Fruit fly (Drosophila melanogaster) whole organism, embryonic: ENCODE data around the gene Use1.

Source experiments
- Ada2b ChIP-seq: fragments of 200-800 bp; sonication (Bioruptor generic); IDR thresholded peaks from 2 replicates; pipeline ENCODE4 v1.3.6; 2022; ENCODE audit warnings: missing biosample characterization, missing genetic modification characterization
- Adf1 ChIP-seq: fragments of 200-800 bp; sonication (Bioruptor generic); IDR thresholded peaks from 2 replicates; pipeline ENCODE4 v1.3.6; 2022; ENCODE audit warnings: missing biosample characterization, missing genetic modification characterization
- Antp ChIP-seq: fragments of 200-800 bp; sonication (Bioruptor generic); optimal IDR thresholded peaks from 3 replicates; lab custom pipeline; 2016; ENCODE audit warnings: missing biosample characterization, missing genetic modification characterization
- CG10147 ChIP-seq: fragments of 200-800 bp; sonication (Bioruptor generic); optimal IDR thresholded peaks from 2 replicates; lab custom pipeline; 2019; ENCODE audit warnings: missing biosample characterization, mild to moderate bottlenecking, missing genetic modification characterization, moderate library complexity
- CG10209 ChIP-seq: fragments of 200-800 bp; sonication (Bioruptor generic); optimal IDR thresholded peaks from 3 replicates; lab custom pipeline; 2017; ENCODE audit warnings: missing biosample characterization, mild to moderate bottlenecking, missing genetic modification characterization, missing genetic modification reagents
- CG10274 ChIP-seq: fragments of 200-800 bp; sonication (Bioruptor generic); optimal IDR thresholded peaks from 3 replicates; lab custom pipeline; 2017; ENCODE audit warnings: missing biosample characterization, mild to moderate bottlenecking, missing genetic modification characterization
- CG11398 ChIP-seq: fragments of 200-800 bp; sonication (Bioruptor generic); optimal IDR thresholded peaks from 2 replicates; lab custom pipeline; 2016; ENCODE audit warnings: missing biosample characterization, missing genetic modification characterization
- CG12299 ChIP-seq: fragments of 200-800 bp; sonication (Bioruptor generic); optimal IDR thresholded peaks from 2 replicates; lab custom pipeline; 2018; ENCODE audit warnings: missing biosample characterization, mild to moderate bottlenecking, missing genetic modification characterization
- CG13775 ChIP-seq: fragments of 200-800 bp; sonication (Bioruptor generic); optimal IDR thresholded peaks from 3 replicates; lab custom pipeline; 2017; ENCODE audit warnings: missing biosample characterization, mild to moderate bottlenecking, missing genetic modification characterization
- CG15479 ChIP-seq: fragments of 200-800 bp; sonication (Bioruptor generic); optimal IDR thresholded peaks from 3 replicates; lab custom pipeline; 2019; ENCODE audit warnings: missing biosample characterization, mild to moderate bottlenecking, missing genetic modification characterization, moderate library complexity
- CG16863 ChIP-seq: fragments of 200-800 bp; sonication (Bioruptor generic); optimal IDR thresholded peaks from 3 replicates; lab custom pipeline; 2016; ENCODE audit warnings: missing biosample characterization, missing genetic modification characterization
- CG17912 ChIP-seq: fragments of 200-800 bp; sonication (Bioruptor generic); optimal IDR thresholded peaks from 2 replicates; lab custom pipeline; 2018; ENCODE audit warnings: missing biosample characterization, mild to moderate bottlenecking, missing genetic modification characterization
- CG31441 ChIP-seq: fragments of 200-800 bp; sonication (Bioruptor generic); IDR thresholded peaks from 2 replicates; pipeline ENCODE4 v1.3.6; 2022; ENCODE audit warnings: missing biosample characterization, missing genetic modification characterization
- CG34422 ChIP-seq: fragments of 200-800 bp; sonication (Bioruptor generic); IDR thresholded peaks from 3 replicates; pipeline ENCODE4 v1.3.6; 2022; ENCODE audit warnings: missing biosample characterization, missing genetic modification characterization
- CG3995 ChIP-seq: fragments of 200-800 bp; sonication (Bioruptor generic); optimal IDR thresholded peaks from 3 replicates; lab custom pipeline; 2016; ENCODE audit warnings: missing biosample characterization, missing genetic modification characterization
- CG5180 ChIP-seq: fragments of 200-800 bp; sonication (Bioruptor generic); optimal IDR thresholded peaks from 3 replicates; lab custom pipeline; 2017; ENCODE audit warnings: missing biosample characterization, missing genetic modification characterization, mild to moderate bottlenecking, moderate library complexity, missing genetic modification reagents
- CG7786 ChIP-seq: fragments of 200-800 bp; sonication (Bioruptor generic); optimal IDR thresholded peaks from 2 replicates; lab custom pipeline; 2016; ENCODE audit warnings: missing biosample characterization, missing genetic modification characterization
- CG9437 ChIP-seq: fragments of 200-800 bp; sonication (Bioruptor generic); optimal IDR thresholded peaks from 2 replicates; lab custom pipeline; 2018; ENCODE audit warnings: missing biosample characterization, mild to moderate bottlenecking, missing genetic modification characterization
- Deaf1 ChIP-seq: fragments of 200-800 bp; optimal IDR thresholded peaks from 3 replicates; lab custom pipeline; 2019; ENCODE audit warnings: missing biosample characterization, mild to moderate bottlenecking, missing genetic modification characterization, moderate library complexity
- Dfd ChIP-seq, 2 experiments: fragments of >200 bp; optimal IDR thresholded peaks; 2 replicates each; lab custom pipeline; 2017; ENCODE audit warnings: missing biosample characterization in 2 of 2, missing genetic modification characterization in 2 of 2
- Gug ChIP-seq: fragments of 200-800 bp; sonication (Bioruptor generic); IDR thresholded peaks from 4 replicates; pipeline ENCODE4 v1.3.6; 2022; ENCODE audit warnings: missing biosample characterization, missing genetic modification characterization
- Hr3 ChIP-seq: fragments of 200-800 bp; sonication (Bioruptor generic); optimal IDR thresholded peaks from 3 replicates; lab custom pipeline; 2016; ENCODE audit warnings: missing biosample characterization, missing genetic modification characterization
- Kr ChIP-seq: fragments of 200-800 bp; sonication (Bioruptor generic); optimal IDR thresholded peaks from 2 replicates; lab custom pipeline; 2017; ENCODE audit warnings: missing biosample characterization, mild to moderate bottlenecking, missing genetic modification characterization
- Lim3 ChIP-seq: fragments of 200-800 bp; sonication (Bioruptor generic); IDR thresholded peaks from 2 replicates; pipeline ENCODE4 v1.3.6; 2022; ENCODE audit warnings: missing biosample characterization, missing genetic modification characterization
- Mrtf ChIP-seq: fragments of 200-800 bp; sonication (Bioruptor generic); IDR thresholded peaks from 3 replicates; pipeline ENCODE4 v1.3.6; 2022; ENCODE audit warnings: missing biosample characterization, missing genetic modification characterization
- Nf-YA ChIP-seq: fragments of 200-800 bp; sonication (Bioruptor generic); IDR thresholded peaks from 2 replicates; pipeline ENCODE4 v1.3.6; 2022; ENCODE audit warnings: missing biosample characterization, missing genetic modification characterization
- Nf-YC ChIP-seq: fragments of 200-800 bp; optimal IDR thresholded peaks from 3 replicates; lab custom pipeline; 2019; ENCODE audit warnings: missing biosample characterization, mild to moderate bottlenecking, missing genetic modification characterization, moderate library complexity
- Optix ChIP-seq: fragments of 200-800 bp; sonication (Bioruptor generic); IDR thresholded peaks from 3 replicates; pipeline ENCODE4 v1.3.6; 2022; ENCODE audit warnings: missing biosample characterization, missing genetic modification characterization
- Sry-δ ChIP-seq: fragments of 200-800 bp; sonication (Bioruptor generic); optimal IDR thresholded peaks from 2 replicates; lab custom pipeline; 2016; ENCODE audit warnings: missing biosample characterization, missing genetic modification characterization
- ara ChIP-seq: fragments of 200-800 bp; sonication (Bioruptor generic); IDR thresholded peaks from 2 replicates; pipeline ENCODE4 v1.3.6; 2022; ENCODE audit warnings: missing biosample characterization, missing genetic modification characterization
- caup ChIP-seq: fragments of 200-800 bp; sonication (Bioruptor generic); optimal IDR thresholded peaks from 3 replicates; lab custom pipeline; 2017; ENCODE audit warnings: missing biosample characterization, mild to moderate bottlenecking, missing genetic modification characterization, moderate library complexity; ENCODE audit not compliant: severe bottlenecking
- cg ChIP-seq: fragments of 200-800 bp; sonication (Bioruptor generic); optimal IDR thresholded peaks from 3 replicates; lab custom pipeline; 2019; ENCODE audit warnings: missing biosample characterization, mild to moderate bottlenecking, missing genetic modification characterization, moderate library complexity
- chm ChIP-seq: fragments of 200-800 bp; sonication (Bioruptor generic); IDR thresholded peaks from 2 replicates; pipeline ENCODE4 v1.3.6; 2022; ENCODE audit warnings: missing biosample characterization, missing genetic modification characterization
- dm ChIP-seq: fragments of 200-800 bp; sonication (Bioruptor generic); optimal IDR thresholded peaks from 3 replicates; lab custom pipeline; 2016; ENCODE audit warnings: missing biosample characterization, missing genetic modification characterization
- dmrt99B ChIP-seq: fragments of 200-800 bp; sonication (Bioruptor generic); optimal IDR thresholded peaks from 2 replicates; lab custom pipeline; 2018; ENCODE audit warnings: missing biosample characterization, mild to moderate bottlenecking, missing genetic modification characterization, moderate library complexity
- dysf ChIP-seq: fragments of 200-800 bp; sonication (Bioruptor generic); IDR thresholded peaks from 3 replicates; pipeline ENCODE4 v1.3.6; 2022; ENCODE audit warnings: missing biosample characterization, missing genetic modification characterization
- fu2 ChIP-seq: fragments of 200-800 bp; sonication (Bioruptor generic); optimal IDR thresholded peaks from 2 replicates; lab custom pipeline; 2016; ENCODE audit warnings: missing biosample characterization, missing genetic modification characterization
- gcm2 ChIP-seq: fragments of 200-800 bp; sonication (Bioruptor generic); optimal IDR thresholded peaks from 2 replicates; lab custom pipeline; 2016; ENCODE audit warnings: missing biosample characterization, missing genetic modification characterization
- gro ChIP-seq: fragments of 200-800 bp; sonication (Bioruptor generic); optimal IDR thresholded peaks from 2 replicates; lab custom pipeline; 2016; ENCODE audit warnings: missing biosample characterization, missing genetic modification characterization
- hbn ChIP-seq: fragments of 200-800 bp; sonication (Bioruptor generic); IDR thresholded peaks from 2 replicates; pipeline ENCODE4 v1.3.6; 2022; ENCODE audit warnings: missing biosample characterization, missing genetic modification characterization; ENCODE audit not compliant: partially characterized antibody
- kni ChIP-seq: fragments of 200-800 bp; sonication (Bioruptor generic); optimal IDR thresholded peaks from 3 replicates; lab custom pipeline; 2017; ENCODE audit warnings: mild to moderate bottlenecking, missing biosample characterization, missing genetic modification reagents, missing genetic modification characterization
- lilli ChIP-seq: fragments of 200-800 bp; sonication (Bioruptor generic); optimal IDR thresholded peaks from 3 replicates; lab custom pipeline; 2016; ENCODE audit warnings: missing biosample characterization, missing genetic modification characterization
- pfk ChIP-seq: fragments of 200-800 bp; sonication (Bioruptor generic); optimal IDR thresholded peaks from 2 replicates; lab custom pipeline; 2018; ENCODE audit warnings: missing biosample characterization, mild to moderate bottlenecking, missing genetic modification characterization, moderate library complexity
- pnt ChIP-seq: fragments of 200-800 bp; sonication (Bioruptor generic); optimal IDR thresholded peaks from 3 replicates; lab custom pipeline; 2016; ENCODE audit warnings: missing biosample characterization, missing genetic modification characterization
- pum ChIP-seq: fragments of 200-800 bp; sonication (Bioruptor generic); optimal IDR thresholded peaks from 2 replicates; lab custom pipeline; 2016; ENCODE audit warnings: missing biosample characterization, missing genetic modification characterization
- schlank ChIP-seq: fragments of 200-800 bp; sonication (Bioruptor generic); optimal IDR thresholded peaks from 2 replicates; lab custom pipeline; 2018; ENCODE audit warnings: missing biosample characterization, mild to moderate bottlenecking, missing genetic modification characterization
- seq ChIP-seq: fragments of 200-800 bp; sonication (Bioruptor generic); IDR thresholded peaks from 2 replicates; pipeline ENCODE4 v1.3.6; 2022; ENCODE audit warnings: missing biosample characterization, missing genetic modification characterization
- shn ChIP-seq: fragments of 200-800 bp; sonication (Bioruptor generic); optimal IDR thresholded peaks from 3 replicates; lab custom pipeline; 2016; ENCODE audit warnings: missing biosample characterization, missing genetic modification characterization
- tx ChIP-seq: fragments of 200-800 bp; sonication (Bioruptor generic); optimal IDR thresholded peaks from 2 replicates; lab custom pipeline; 2016; ENCODE audit warnings: missing biosample characterization, missing genetic modification characterization
- zfh2 ChIP-seq: fragments of 200-800 bp; sonication (Bioruptor generic); optimal IDR thresholded peaks from 2 replicates; lab custom pipeline; 2016; ENCODE audit warnings: missing biosample characterization, missing genetic modification characterization

The Use1 gene

DNA sequence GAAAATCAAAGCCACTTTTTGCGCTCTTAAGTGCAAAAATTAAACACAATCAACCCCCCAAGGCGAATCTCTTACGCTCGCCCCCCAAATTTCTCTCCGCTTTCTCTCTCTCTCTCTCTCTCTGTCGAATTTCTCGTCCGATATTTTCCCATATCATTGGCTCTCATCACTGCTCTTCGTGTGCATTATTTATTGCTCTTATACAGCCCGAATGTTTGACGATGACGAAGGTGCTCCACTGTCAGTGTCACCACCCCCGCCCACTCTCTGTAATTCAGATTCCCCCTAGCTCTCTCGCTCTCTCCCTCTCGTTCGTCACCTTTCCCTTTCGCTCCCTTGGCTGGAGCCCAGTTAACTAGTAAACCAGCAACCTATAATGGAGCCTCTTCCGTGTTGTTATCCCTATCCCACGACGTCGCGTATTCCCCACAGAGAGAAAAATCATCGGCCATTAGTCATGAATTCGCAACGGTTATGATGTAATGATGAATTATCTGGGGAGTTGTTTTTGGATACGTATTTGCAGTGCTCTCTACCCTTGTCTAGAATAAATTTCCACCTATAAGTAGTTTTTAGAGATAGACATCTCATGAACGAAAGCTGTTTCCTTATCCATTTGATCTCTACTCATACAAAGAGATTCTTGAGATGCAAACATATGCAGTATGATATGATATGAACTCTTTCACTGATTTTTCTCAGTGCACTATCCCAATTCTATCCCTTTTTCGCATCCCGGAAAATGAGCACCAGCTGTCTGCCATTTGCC lies 9.1 kb downstream of the Use1 start:
- TF ChIP-seq Nf-YA (0 out of 2 replicates have a peak, but pooled peaks have one; percentile 1), Kr (GFP tag; lab: Kevin White, UChicago) (no peak), CG11398 (GFP tag; lab: Kevin White, UChicago) (peak; percentile 55), Optix (GFP tag; lab: Robert Waterston, UW) (no peak), chm (GFP tag; lab: Robert Waterston, UW) (peak; percentile 32; the same call in 1 of the 2 replicates), Antp (peak; percentile 62), CG31441 (GFP tag; lab: Robert Waterston, UW) (peak; percentile 46; the same call in 1 of the 2 replicates), CG10274 (GFP tag; lab: Kevin White, UChicago) (peak; percentile 8), Gug (GFP tag; lab: Robert Waterston, UW) (peak; percentile 27; the same call in 1 of the 4 replicates), CG5180 (GFP tag; lab: Kevin White, UChicago) (peak; percentile 34), shn (GFP tag; lab: Kevin White, UChicago) (peak; percentile 54), CG10209 (GFP tag; lab: Kevin White, UChicago) (peak; percentile 51), cg (no peak), CG12299 (tag; lab: Kevin White, UChicago) (peak; percentile 9), gcm2 (no peak), schlank (tag; lab: Kevin White, UChicago) (no peak), seq (GFP tag; lab: Robert Waterston, UW) (no peak; the same call in 1 of the 2 replicates), Dfd (GFP tag; optimal IDR thresholded peaks at IDR 0.05; lab: Kevin White, UChicago) (no peak), CG17912 (GFP tag; lab: Kevin White, UChicago) (no peak), zfh2 (GFP tag; lab: Kevin White, UChicago) (peak; percentile 40), pum (GFP tag; lab: Kevin White, UChicago) (peak; percentile 31), dmrt99B (tag; lab: Kevin White, UChicago) (peak; percentile 71), Sry-δ (GFP tag; lab: Kevin White, UChicago) (peak; percentile 2), CG10147 (GFP tag; lab: Kevin White, UChicago) (peak; percentile 44), CG3995 (no peak), kni (GFP tag; lab: Kevin White, UChicago) (no peak), caup (GFP tag; lab: Kevin White, UChicago) (peak; percentile 55), CG7786 (GFP tag; lab: Kevin White, UChicago) (peak; percentile 68), Adf1 (GFP tag; lab: Robert Waterston, UW) (no peak; the same call in 1 of the 2 replicates), Lim3 (GFP tag; lab: Robert Waterston, UW) (no peak), CG16863 (GFP tag; lab: Kevin White, UChicago) (peak; percentile 25), fu2 (GFP tag; lab: Kevin White, UChicago) (peak; percentile 35), hbn (GFP tag; lab: Robert Waterston, UW) (no peak), CG9437 (peak; percentile 45), Ada2b (peak; percentile 63), CG13775 (GFP tag; lab: Kevin White, UChicago) (peak; percentile 43), dm (GFP tag; lab: Kevin White, UChicago) (peak; percentile 28), Nf-YC (peak; percentile 3), gro (GFP tag; lab: Kevin White, UChicago) (peak; percentile 58), pnt (GFP tag; lab: Kevin White, UChicago) (peak; percentile 42), lilli (peak; percentile 66), dysf (GFP tag; lab: Robert Waterston, UW) (peak; percentile 69), pfk (GFP tag; lab: Kevin White, UChicago) (no peak), Hr3 (GFP tag; lab: Kevin White, UChicago) (no peak), tx (GFP tag; lab: Kevin White, UChicago) (peak; percentile 30), Mrtf (0 out of 3 replicates have a peak, but pooled peaks have one; percentile 4), CG34422 (GFP tag; lab: Robert Waterston, UW) (no peak), CG15479 (no peak), ara (GFP tag; lab: Robert Waterston, UW) (no peak), Deaf1 (tag; lab: Kevin White, UChicago) (peak; percentile 83)
